Fruit fly (Drosophila melanogaster): ENCODE data around the gene Nup58.

- TF ChIP-seq psq (optimal IDR thresholded peaks at IDR 0.05) (no peak), CG8478 (optimal IDR thresholded peaks at IDR 0.05) (no peak), pan (optimal IDR thresholded peaks at IDR 0.05) (no peak), usp (GFP tag; optimal IDR thresholded peaks at IDR 0.05) (no peak)
Observed at dm6 chr3R:19612908-19613431, 31.9 kb upstream of the Nup58 start, which contains the start of gene CG16727.

Measured in whole organism.